Worm (Caenorhabditis elegans): ENCODE measurements around the gene gcn-1.

DNA sequence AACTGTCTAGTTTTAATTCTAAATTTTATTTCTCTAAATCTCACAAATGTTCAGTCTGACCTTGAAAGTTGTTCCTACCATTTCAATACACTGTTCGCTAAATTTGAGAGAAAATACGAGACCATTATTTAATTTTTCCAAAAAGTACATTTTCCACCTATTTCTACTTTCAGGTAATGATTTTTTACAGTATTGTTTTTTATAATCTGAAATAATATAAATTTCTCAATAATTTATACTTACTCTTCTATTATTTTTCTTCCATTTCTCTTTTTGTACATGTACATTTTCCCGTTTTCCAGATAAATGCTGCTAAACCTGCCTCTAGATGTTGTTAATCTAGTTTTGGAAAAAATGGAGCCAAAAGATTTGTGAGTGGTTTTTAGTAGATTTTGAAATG is 75.7 kb downstream of the gcn-1 start, which contains the start of gene fbxa-62:
- TF ChIP-seq nhr-237 (tag; optimal IDR thresholded peaks at IDR 0.05) (no peak), lin-11 (tag; optimal IDR thresholded peaks at IDR 0.05) (no peak), R02D3.7 (tag; optimal IDR thresholded peaks at IDR 0.05) (no peak), fos-1 (tag; optimal IDR thresholded peaks at IDR 0.05) (no peak), unc-62 (GFP tag; optimal IDR thresholded peaks at IDR 0.05) (no peak), lin-39 (tag; optimal IDR thresholded peaks at IDR 0.05) (no peak), ztf-11 (tag; optimal IDR thresholded peaks at IDR 0.05) (no peak), ama-1 (optimal IDR thresholded peaks at IDR 0.05) (no peak), snpc-4 (tag; optimal IDR thresholded peaks at IDR 0.05) (no peak), sma-3 (GFP tag; optimal IDR thresholded peaks at IDR 0.05) (no peak), sma-9 (GFP tag; optimal IDR thresholded peaks at IDR 0.05) (no peak), sma-9 (tag; optimal IDR thresholded peaks at IDR 0.05) (no peak), ZK546.5 (tag; optimal IDR thresholded peaks at IDR 0.05) (no peak), alr-1 (tag; optimal IDR thresholded peaks at IDR 0.05) (no peak)

Measured in whole organism, L2 larva.